Worm (Caenorhabditis elegans): ENCODE results near the gene srt-49.

srt-49 gene

DNA sequence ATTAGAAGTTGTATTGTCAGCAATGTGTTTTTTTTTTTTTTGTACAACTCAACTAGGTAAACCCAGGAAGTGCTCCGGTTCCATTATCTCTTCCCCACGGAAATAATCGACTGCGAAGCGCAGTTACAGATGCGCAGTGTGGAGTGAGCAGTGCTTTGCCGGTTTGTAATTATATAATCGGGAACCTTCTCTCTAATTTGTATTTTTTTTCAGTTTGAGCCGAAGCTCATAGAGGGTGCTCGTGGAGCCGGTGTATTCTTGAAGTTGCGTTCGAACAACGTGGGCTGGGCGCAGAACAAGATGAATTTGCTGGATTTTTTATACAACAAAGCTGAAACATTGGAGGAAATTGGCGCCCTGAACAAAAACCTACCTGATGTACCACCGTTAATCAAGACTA lies 40.2 kb downstream of the srt-49 start, which contains the start of gene Y41E3.13:
TSS of gene Y41E3.13 (plus strand) at position 301 of the 400 bp plus-strand sequence.
- no peak for TF ChIP-seq tbx-2 (tag; optimal IDR thresholded peaks at IDR 0.05)
- TF ChIP-seq ztf-16 (tag; optimal IDR thresholded peaks at IDR 0.05), result no peak
- no peak for TF ChIP-seq eyg-1 (tag; optimal IDR thresholded peaks at IDR 0.05)
- TF ChIP-seq K02D7.2 (tag; optimal IDR thresholded peaks at IDR 0.05), result no peak
- TF ChIP-seq T23F11.4 (GFP tag; optimal IDR thresholded peaks at IDR 0.05), result no peak
- no peak for TF ChIP-seq ceh-14 (tag; optimal IDR thresholded peaks at IDR 0.05)

DNA sequence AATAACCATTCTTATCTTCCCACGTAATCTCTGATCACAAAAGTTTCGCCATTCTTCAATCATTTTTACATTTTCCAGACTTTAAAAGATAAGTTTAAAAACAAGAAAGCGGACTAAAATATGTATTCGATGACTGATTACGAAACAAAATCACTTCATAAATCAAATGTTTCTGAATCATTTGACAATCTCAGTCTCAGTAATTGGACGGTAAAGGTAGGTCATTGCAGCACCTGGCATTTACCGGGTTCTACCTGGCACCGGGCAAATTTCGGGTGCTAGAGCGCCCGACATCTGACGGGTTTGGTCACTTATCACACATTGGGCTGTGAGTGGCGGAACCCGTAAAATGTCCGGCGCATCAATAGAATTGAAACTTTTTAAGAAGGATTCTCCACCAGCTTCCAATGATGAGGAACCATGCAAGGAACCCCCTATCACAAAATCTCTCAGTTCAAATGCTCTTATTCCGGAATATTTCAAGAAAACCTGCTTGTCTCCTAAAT lies 42.1 kb downstream of the srt-49 start, which contains the start of gene Y41E3.19:
TSS of gene Y41E3.19 (plus strand) at position 51 of the 506 bp plus-strand sequence.
- TF ChIP-seq pha-2 (tag; optimal IDR thresholded peaks at IDR 0.05) (no peak), ceh-31 (tag; optimal IDR thresholded peaks at IDR 0.05) (no peak), sox-4 (tag; optimal IDR thresholded peaks at IDR 0.05) (no peak), mec-3 (tag; optimal IDR thresholded peaks at IDR 0.05; ENCODE audit: borderline replicate concordance) (no peak), ceh-19 (GFP tag; optimal IDR thresholded peaks at IDR 0.05) (no peak), syd-9 (tag; optimal IDR thresholded peaks at IDR 0.05) (no peak), elt-2 (tag; optimal IDR thresholded peaks at IDR 0.05) (no peak), elt-4 (tag; optimal IDR thresholded peaks at IDR 0.05) (no peak), tbx-7 (tag; optimal IDR thresholded peaks at IDR 0.05) (no peak), nfya-1 (tag; optimal IDR thresholded peaks at IDR 0.05) (no peak), pros-1 (tag; optimal IDR thresholded peaks at IDR 0.05) (no peak), ceh-24 (tag; optimal IDR thresholded peaks at IDR 0.05) (no peak), nhr-11 (tag; optimal IDR thresholded peaks at IDR 0.05) (no peak), npax-4 (tag; optimal IDR thresholded peaks at IDR 0.05) (no peak), pqm-1 (tag; optimal IDR thresholded peaks at IDR 0.05) (no peak), unc-3 (GFP tag; conservative IDR thresholded peaks at IDR 0.05) (no peak), unc-3 (tag; optimal IDR thresholded peaks at IDR 0.05) (no peak), rnt-1 (tag; optimal IDR thresholded peaks at IDR 0.05) (no peak)

DNA sequence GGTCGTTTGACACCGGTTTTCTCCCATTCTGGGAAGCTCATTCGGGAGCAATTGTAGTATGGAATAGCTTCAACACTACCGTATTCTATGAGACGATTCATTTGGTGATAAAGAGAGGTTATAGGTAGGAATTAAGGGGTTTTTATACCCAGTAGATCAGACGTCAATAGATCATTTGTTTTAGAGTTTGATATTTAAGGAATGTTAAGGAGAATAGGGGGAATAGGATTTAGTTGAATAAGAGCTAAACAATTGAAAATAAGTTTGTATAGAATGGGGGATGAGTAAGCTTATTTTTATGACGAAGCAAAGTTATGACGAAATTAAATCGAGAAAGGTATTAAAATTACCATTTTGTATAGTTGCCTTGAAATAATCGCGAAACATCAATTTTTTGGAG lies 44.9 kb downstream of the srt-49 start, which contains the start of gene srt-47:
TSS of gene srt-47 (minus strand) at position 101 of the 400 bp plus-strand sequence.
- TF ChIP-seq madf-2 (tag; optimal IDR thresholded peaks at IDR 0.05), result no peak
- TF ChIP-seq ceh-9 (tag; optimal IDR thresholded peaks at IDR 0.05), result no peak
- no peak for TF ChIP-seq sox-4 (tag; optimal IDR thresholded peaks at IDR 0.05)
- no peak for TF ChIP-seq sox-2 (GFP tag; IDR thresholded peaks at IDR 0.05)
- TF ChIP-seq hlh-6 (tag; optimal IDR thresholded peaks at IDR 0.05), result no peak
- TF ChIP-seq fax-1 (tag; optimal IDR thresholded peaks at IDR 0.05), result no peak

DNA sequence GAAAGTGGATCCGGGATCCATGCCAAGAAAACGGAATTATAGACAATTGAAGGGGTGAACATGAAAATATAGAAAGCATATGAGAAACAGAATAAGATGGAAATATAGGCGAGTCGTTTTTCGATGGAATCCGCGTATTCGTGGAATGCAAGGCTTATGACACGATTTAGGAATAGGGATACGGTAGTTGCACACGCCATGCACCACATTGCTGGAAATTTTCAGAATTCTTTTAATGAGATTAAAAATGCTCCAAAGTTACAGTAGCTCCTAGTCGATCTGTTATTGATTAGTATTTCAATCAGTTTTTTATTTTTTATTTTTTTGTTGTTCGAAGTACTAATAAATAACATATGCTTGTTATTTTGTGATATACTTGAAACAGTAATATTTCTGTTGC lies 47.1 kb downstream of the srt-49 start:
- TF ChIP-seq dve-1 (tag; optimal IDR thresholded peaks at IDR 0.05) (no peak), ceh-24 (tag; optimal IDR thresholded peaks at IDR 0.05) (no peak), ceh-9 (tag; optimal IDR thresholded peaks at IDR 0.05) (no peak), C38D4.7 (GFP tag; optimal IDR thresholded peaks at IDR 0.05) (no peak), hlh-30 (tag; optimal IDR thresholded peaks at IDR 0.05; ENCODE audit: insufficient read depth) (no peak), mec-3 (tag; optimal IDR thresholded peaks at IDR 0.05; ENCODE audit: borderline replicate concordance) (no peak), pat-9 (tag; optimal IDR thresholded peaks at IDR 0.05) (no peak), odd-2 (tag; optimal IDR thresholded peaks at IDR 0.05) (no peak), che-1 (tag; optimal IDR thresholded peaks at IDR 0.05) (no peak), sox-4 (tag; optimal IDR thresholded peaks at IDR 0.05) (no peak), unc-42 (tag; optimal IDR thresholded peaks at IDR 0.05) (no peak), ceh-22 (tag; optimal IDR thresholded peaks at IDR 0.05) (no peak), fkh-10 (GFP tag; optimal IDR thresholded peaks at IDR 0.05) (no peak), sdc-2 (tag; optimal IDR thresholded peaks at IDR 0.05) (no peak), pros-1 (tag; optimal IDR thresholded peaks at IDR 0.05) (no peak), dmd-4 (tag; optimal IDR thresholded peaks at IDR 0.05; ENCODE audit: borderline replicate concordance) (no peak), fkh-6 (tag; optimal IDR thresholded peaks at IDR 0.05) (no peak), tbx-2 (tag; optimal IDR thresholded peaks at IDR 0.05) (no peak), hlh-8 (tag; optimal IDR thresholded peaks at IDR 0.05) (no peak), elt-2 (tag; optimal IDR thresholded peaks at IDR 0.05) (no peak)

All from whole organism, late embryonic.